Fruit fly (Drosophila melanogaster) whole organism, embryonic: ENCODE results near the gene ssh.

ENCODE experiments used
- CG10267 ChIP-seq: fragments of 200-800 bp; sonication (Bioruptor generic); optimal IDR thresholded peaks from 2 replicates; lab custom pipeline; 2018; ENCODE audit warnings: missing biosample characterization, mild to moderate bottlenecking, missing genetic modification characterization, moderate library complexity
- CG11085 ChIP-seq: fragments of 200-800 bp; sonication (Bioruptor generic); IDR thresholded peaks from 2 replicates; pipeline ENCODE4 v1.3.6; 2022; ENCODE audit warnings: missing biosample characterization, missing genetic modification characterization
- CG12744 ChIP-seq: fragments of 200-800 bp; sonication (Bioruptor generic); optimal IDR thresholded peaks from 2 replicates; lab custom pipeline; 2016; ENCODE audit warnings: missing biosample characterization, missing genetic modification characterization
- CG13424 ChIP-seq: fragments of 200-800 bp; sonication (Bioruptor generic); optimal IDR thresholded peaks from 2 replicates; lab custom pipeline; 2019; ENCODE audit warnings: missing biosample characterization, mild to moderate bottlenecking, missing genetic modification characterization, moderate library complexity
- CG14014 ChIP-seq: fragments of 200-800 bp; sonication (Bioruptor generic); IDR thresholded peaks from 2 replicates; pipeline ENCODE4 v1.3.6; 2022; ENCODE audit warnings: missing biosample characterization, missing genetic modification characterization
- CG14860 ChIP-seq: fragments of 200-800 bp; sonication (Bioruptor generic); IDR thresholded peaks from 3 replicates; pipeline ENCODE4 v1.3.6; 2022; ENCODE audit warnings: missing biosample characterization, missing genetic modification characterization; ENCODE audit not compliant: partially characterized antibody
- CG16779 ChIP-seq: fragments of 200-800 bp; sonication (Bioruptor generic); IDR thresholded peaks from 2 replicates; pipeline ENCODE4 v1.3.6; 2022; ENCODE audit warnings: missing biosample characterization, missing genetic modification characterization
- CG17802 ChIP-seq: fragments of 200-800 bp; sonication (Bioruptor generic); optimal IDR thresholded peaks from 2 replicates; lab custom pipeline; 2018; ENCODE audit warnings: missing biosample characterization, mild to moderate bottlenecking, missing genetic modification characterization, moderate library complexity
- CG17829 ChIP-seq: fragments of 200-800 bp; optimal IDR thresholded peaks from 2 replicates; lab custom pipeline; 2019; ENCODE audit warnings: missing biosample characterization, mild to moderate bottlenecking, missing genetic modification characterization, moderate library complexity
- CG3281 ChIP-seq: fragments of 200-800 bp; sonication (Bioruptor generic); optimal IDR thresholded peaks from 3 replicates; lab custom pipeline; 2017; ENCODE audit warnings: missing biosample characterization, mild to moderate bottlenecking, missing genetic modification characterization
- CG4424 ChIP-seq: fragments of 200-800 bp; sonication (Bioruptor generic); optimal IDR thresholded peaks from 3 replicates; lab custom pipeline; 2016; ENCODE audit warnings: missing biosample characterization, missing genetic modification characterization
- CG4854 ChIP-seq: fragments of 200-800 bp; sonication (Bioruptor generic); optimal IDR thresholded peaks from 2 replicates; lab custom pipeline; 2016; ENCODE audit warnings: missing biosample characterization, missing genetic modification characterization, inconsistent platforms
- CG6791 ChIP-seq: fragments of 200-800 bp; sonication (Bioruptor generic); IDR thresholded peaks from 3 replicates; pipeline ENCODE4 v1.3.6; 2022; ENCODE audit warnings: missing biosample characterization, missing genetic modification characterization; ENCODE audit not compliant: partially characterized antibody
- CG7839 ChIP-seq: fragments of 200-800 bp; sonication (Bioruptor generic); optimal IDR thresholded peaks from 3 replicates; lab custom pipeline; 2018; ENCODE audit warnings: missing biosample characterization, mild to moderate bottlenecking, missing genetic modification characterization, moderate library complexity
- CG8924 ChIP-seq: fragments of 200-800 bp; optimal IDR thresholded peaks from 3 replicates; lab custom pipeline; 2019; ENCODE audit warnings: missing biosample characterization, mild to moderate bottlenecking, missing genetic modification characterization, moderate library complexity
- CG9437 ChIP-seq: fragments of 200-800 bp; sonication (Bioruptor generic); optimal IDR thresholded peaks from 2 replicates; lab custom pipeline; 2018; ENCODE audit warnings: missing biosample characterization, mild to moderate bottlenecking, missing genetic modification characterization
- Dbx ChIP-seq: fragments of 200-800 bp; sonication (Bioruptor generic); IDR thresholded peaks from 3 replicates; pipeline ENCODE4 v1.3.6; 2022; ENCODE audit warnings: missing biosample characterization, missing genetic modification characterization
- Drgx ChIP-seq: fragments of 200-800 bp; sonication (Bioruptor generic); IDR thresholded peaks from 2 replicates; pipeline ENCODE4 v1.3.6; 2022; ENCODE audit warnings: missing biosample characterization, missing genetic modification characterization
- E2f2 ChIP-seq: fragments of 200-800 bp; sonication (Bioruptor generic); IDR thresholded peaks from 2 replicates; pipeline ENCODE4 v1.3.6; 2022; ENCODE audit warnings: missing biosample characterization, missing genetic modification characterization
- Fer3 ChIP-seq: fragments of 200-800 bp; sonication (Bioruptor generic); optimal IDR thresholded peaks from 2 replicates; lab custom pipeline; 2018; ENCODE audit warnings: missing biosample characterization, mild to moderate bottlenecking, missing genetic modification characterization, moderate library complexity
- GATAe ChIP-seq: fragments of 200-800 bp; sonication (Bioruptor generic); conservative IDR thresholded peaks from 2 replicates; pipeline ENCODE4 v1.3.6; 2022; ENCODE audit warnings: missing biosample characterization, missing genetic modification characterization
- Gsc ChIP-seq: fragments of 200-800 bp; sonication (Bioruptor generic); IDR thresholded peaks from 2 replicates; pipeline ENCODE4 v1.3.6; 2022; ENCODE audit warnings: missing biosample characterization, missing genetic modification characterization
- Hmr ChIP-seq: fragments of 200-800 bp; sonication (Bioruptor generic); optimal IDR thresholded peaks from 3 replicates; lab custom pipeline; 2017; ENCODE audit warnings: mild to moderate bottlenecking, missing biosample characterization, missing genetic modification reagents, missing genetic modification characterization
- Mad ChIP-seq: fragments of 200-800 bp; sonication (Bioruptor generic); optimal IDR thresholded peaks from 2 replicates; lab custom pipeline; 2016; ENCODE audit warnings: missing biosample characterization, missing genetic modification characterization
- Meics ChIP-seq: fragments of 200-800 bp; sonication (Bioruptor generic); optimal IDR thresholded peaks from 2 replicates; lab custom pipeline; 2017; ENCODE audit warnings: missing biosample characterization, mild to moderate bottlenecking, missing genetic modification characterization
- NfI ChIP-seq: fragments of 200-800 bp; sonication (Bioruptor generic); optimal IDR thresholded peaks from 3 replicates; lab custom pipeline; 2018; ENCODE audit warnings: missing biosample characterization, mild to moderate bottlenecking, missing genetic modification characterization, moderate library complexity
- PHDP ChIP-seq: fragments of 200-800 bp; sonication (Bioruptor generic); optimal IDR thresholded peaks from 3 replicates; lab custom pipeline; 2018; ENCODE audit warnings: missing biosample characterization, mild to moderate bottlenecking, missing genetic modification characterization, moderate library complexity
- Ravus ChIP-seq: fragments of 200-800 bp; sonication (Bioruptor generic); IDR thresholded peaks from 2 replicates; pipeline ENCODE4 v1.3.6; 2022; ENCODE audit warnings: missing biosample characterization, missing genetic modification characterization
- Rfx ChIP-seq: fragments of 200-800 bp; sonication (Bioruptor generic); IDR thresholded peaks from 2 replicates; pipeline ENCODE4 v1.3.6; 2022; ENCODE audit warnings: missing biosample characterization, missing genetic modification characterization
- Side ChIP-seq: fragments of 200-800 bp; sonication (Bioruptor generic); optimal IDR thresholded peaks from 2 replicates; lab custom pipeline; 2016; ENCODE audit warnings: missing biosample characterization, missing genetic modification characterization
- Sox100B ChIP-seq: fragments of 200-800 bp; sonication (Bioruptor generic); optimal IDR thresholded peaks from 3 replicates; lab custom pipeline; 2018; ENCODE audit warnings: missing biosample characterization, mild to moderate bottlenecking, missing genetic modification characterization
- Stat92E ChIP-seq, 3 experiments: fragments of >200 bp in 2 of 3; fragments of 200-800 bp in 1 of 3; sonication (Bioruptor generic) in 1 of 3; optimal IDR thresholded peaks; 2 replicates each; lab custom pipeline; 2017 to 2019; ENCODE audit warnings: missing biosample characterization in 3 of 3, missing genetic modification characterization in 3 of 3, mild to moderate bottlenecking in 1 of 3, moderate library complexity in 1 of 3
- Tbp ChIP-seq: fragments of >200 bp; optimal IDR thresholded peaks from 2 replicates; lab custom pipeline; 2018; ENCODE audit warnings: missing biosample characterization, missing genetic modification characterization
- ac ChIP-seq: fragments of 200-800 bp; sonication (Bioruptor generic); optimal IDR thresholded peaks from 3 replicates; lab custom pipeline; 2017; ENCODE audit warnings: missing biosample characterization, mild to moderate bottlenecking, missing genetic modification characterization
- ara ChIP-seq: fragments of 200-800 bp; sonication (Bioruptor generic); IDR thresholded peaks from 2 replicates; pipeline ENCODE4 v1.3.6; 2022; ENCODE audit warnings: missing biosample characterization, missing genetic modification characterization
- bcd ChIP-seq: fragments of 200-800 bp; sonication (Bioruptor generic); optimal IDR thresholded peaks from 2 replicates; lab custom pipeline; 2017; ENCODE audit warnings: missing biosample characterization, mild to moderate bottlenecking, missing genetic modification characterization
- dan ChIP-seq: fragments of 200-800 bp; sonication (Bioruptor generic); IDR thresholded peaks from 2 replicates; pipeline ENCODE4 v1.3.6; 2022; ENCODE audit warnings: missing biosample characterization, missing genetic modification characterization
- dpn ChIP-seq, 2 experiments: fragments of 200-800 bp; sonication (Bioruptor generic); optimal IDR thresholded peaks; 3 replicates each; lab custom pipeline; 2016; ENCODE audit warnings: missing biosample characterization in 2 of 2, missing genetic modification characterization in 2 of 2
- ftz-f1 ChIP-seq: fragments of 200-800 bp; sonication (Bioruptor generic); optimal IDR thresholded peaks from 2 replicates; lab custom pipeline; 2016; ENCODE audit warnings: missing biosample characterization, missing genetic modification characterization
- fu2 ChIP-seq: fragments of 200-800 bp; sonication (Bioruptor generic); optimal IDR thresholded peaks from 2 replicates; lab custom pipeline; 2016; ENCODE audit warnings: missing biosample characterization, missing genetic modification characterization
- gcm ChIP-seq: fragments of 200-800 bp; sonication (Bioruptor generic); optimal IDR thresholded peaks from 2 replicates; lab custom pipeline; 2019; ENCODE audit warnings: missing biosample characterization, mild to moderate bottlenecking, missing genetic modification characterization, moderate library complexity
- gem ChIP-seq: fragments of 200-800 bp; sonication (Bioruptor generic); optimal IDR thresholded peaks from 2 replicates; lab custom pipeline; 2019; ENCODE audit warnings: missing biosample characterization, mild to moderate bottlenecking, missing genetic modification characterization, moderate library complexity
- jing ChIP-seq: fragments of 200-800 bp; sonication (Bioruptor generic); optimal IDR thresholded peaks from 2 replicates; lab custom pipeline; 2018; ENCODE audit warnings: missing biosample characterization, mild to moderate bottlenecking, missing genetic modification characterization
- maf-S ChIP-seq: fragments of 200-800 bp; sonication (Bioruptor generic); optimal IDR thresholded peaks from 2 replicates; lab custom pipeline; 2016; ENCODE audit warnings: missing biosample characterization, missing genetic modification characterization
- pfk ChIP-seq: fragments of 200-800 bp; sonication (Bioruptor generic); optimal IDR thresholded peaks from 2 replicates; lab custom pipeline; 2018; ENCODE audit warnings: missing biosample characterization, mild to moderate bottlenecking, missing genetic modification characterization, moderate library complexity
- psq ChIP-seq: fragments of 200-800 bp; sonication (Bioruptor generic); optimal IDR thresholded peaks from 2 replicates; lab custom pipeline; 2017; ENCODE audit warnings: missing biosample characterization, missing genetic modification characterization
- seq ChIP-seq: fragments of 200-800 bp; sonication (Bioruptor generic); IDR thresholded peaks from 2 replicates; pipeline ENCODE4 v1.3.6; 2022; ENCODE audit warnings: missing biosample characterization, missing genetic modification characterization
- sisA ChIP-seq: fragments of 200-800 bp; sonication (Bioruptor generic); IDR thresholded peaks from 2 replicates; pipeline ENCODE4 v1.3.6; 2022; ENCODE audit warnings: missing biosample characterization, missing genetic modification characterization
- tll ChIP-seq, 2 experiments: fragments of 200-800 bp in 1 of 2; fragments of >200 bp in 1 of 2; sonication (Bioruptor generic) in 1 of 2; optimal IDR thresholded peaks; 2 replicates each; lab custom pipeline; 2017 to 2019; ENCODE audit warnings: missing biosample characterization in 2 of 2, missing genetic modification characterization in 2 of 2, mild to moderate bottlenecking in 1 of 2, moderate library complexity in 1 of 2
- trh ChIP-seq: fragments of 200-800 bp; sonication (Bioruptor generic); optimal IDR thresholded peaks from 2 replicates; lab custom pipeline; 2016; ENCODE audit warnings: missing biosample characterization, missing genetic modification characterization

ssh gene

DNA sequence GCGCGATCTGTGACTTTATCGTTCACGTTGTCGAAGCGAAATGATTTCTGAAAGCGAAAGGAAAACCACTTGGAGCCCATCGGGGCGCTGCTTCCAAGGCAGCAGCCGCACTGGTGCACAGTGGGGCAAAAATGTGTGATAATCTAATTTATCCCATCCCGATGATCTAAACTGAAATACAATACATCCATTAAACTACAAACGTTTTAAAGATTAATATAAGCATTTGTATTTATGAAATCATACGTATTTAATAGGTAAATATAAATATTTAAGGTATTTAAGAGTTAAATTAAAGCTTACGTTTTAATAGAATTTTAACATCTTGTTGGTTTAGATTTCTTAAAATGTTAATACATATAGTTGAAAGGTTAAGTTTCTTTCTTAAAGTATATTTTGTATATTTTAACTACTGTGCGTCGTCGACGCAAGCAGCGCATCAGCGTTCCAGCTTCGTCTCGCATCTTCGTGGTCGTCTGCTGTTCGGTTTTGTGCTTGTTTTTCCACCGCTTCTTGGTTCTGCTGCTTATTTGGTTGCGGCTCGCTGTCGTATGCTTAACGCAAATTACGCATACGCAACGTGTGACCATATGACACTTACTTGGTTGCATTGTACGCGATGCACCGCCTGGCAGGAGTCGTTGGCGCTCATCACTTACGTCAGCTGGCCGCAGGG lies 38.7 kb downstream of the ssh start, which contains the start of gene CG13643 (continued):
- no peak for TF ChIP-seq CG12744
- peak; percentile 53 for TF ChIP-seq Meics (GFP tag; lab: Kevin White, UChicago)
- no peak; the same call in 1 of the 2 replicates for TF ChIP-seq Drgx
- TF ChIP-seq Tbp (GFP tag; lab: Kevin White, UChicago), result no peak
- TF ChIP-seq CG9437, result no peak
- TF ChIP-seq NfI (GFP tag; lab: Kevin White, UChicago), result peak; percentile 5
- TF ChIP-seq Mad (GFP tag; lab: Kevin White, UChicago), result no peak
- no peak for TF ChIP-seq Fer3
- peak; percentile 30 for TF ChIP-seq CG8924 (tag; lab: Kevin White, UChicago)
- TF ChIP-seq CG17829 (tag; lab: Kevin White, UChicago), result no peak
- TF ChIP-seq Sox100B, result peak; percentile 68
- no peak for TF ChIP-seq sisA
- TF ChIP-seq gcm (GFP tag; lab: Kevin White, UChicago), result no peak
- TF ChIP-seq Hmr (GFP tag; lab: Kevin White, UChicago), result no peak
- TF ChIP-seq gem (tag; lab: Kevin White, UChicago), result no peak
- TF ChIP-seq ara, result no peak
- no peak for TF ChIP-seq CG11085
- no peak for TF ChIP-seq CG3281 (GFP tag; lab: Kevin White, UChicago)
- TF ChIP-seq dan (GFP tag; lab: Robert Waterston, UW), result no peak
- no peak for TF ChIP-seq ftz-f1 (GFP tag; lab: Kevin White, UChicago)
- TF ChIP-seq CG16779 (GFP tag; lab: Robert Waterston, UW), result no peak
- no peak for TF ChIP-seq Dbx (GFP tag; lab: Robert Waterston, UW)
- TF ChIP-seq CG14014 (GFP tag; lab: Robert Waterston, UW), result 0 out of 2 replicates have a peak, but pooled peaks have one; percentile 35
- TF ChIP-seq Gsc (GFP tag; lab: Robert Waterston, UW), result no peak
- peak; percentile 3 for TF ChIP-seq CG7839 (tag; lab: Kevin White, UChicago)
- no peak for TF ChIP-seq PHDP (tag; lab: Kevin White, UChicago)
- no peak for TF ChIP-seq CG14860 (GFP tag; lab: Robert Waterston, UW)
- TF ChIP-seq bcd (GFP tag; lab: Kevin White, UChicago), result no peak
- TF ChIP-seq Side (GFP tag; lab: Kevin White, UChicago), result no peak
- no peak for TF ChIP-seq CG17802 (tag; lab: Kevin White, UChicago)
- TF ChIP-seq CG4854, result no peak
- no peak for TF ChIP-seq Stat92E (GFP tag; optimal IDR thresholded peaks at IDR 0.05; lab: Kevin White, UChicago)
- no peak for TF ChIP-seq Rfx (GFP tag; lab: Robert Waterston, UW)
- TF ChIP-seq CG13424 (tag; lab: Kevin White, UChicago), result peak; percentile 64
- no peak for TF ChIP-seq jing
- TF ChIP-seq CG10267, result peak; percentile 30
- TF ChIP-seq seq (GFP tag; lab: Robert Waterston, UW), result no peak
- no peak for TF ChIP-seq fu2 (GFP tag; lab: Kevin White, UChicago)
- TF ChIP-seq psq, result no peak
- TF ChIP-seq ac, result no peak
- no peak for TF ChIP-seq CG6791 (GFP tag; lab: Robert Waterston, UW)
- TF ChIP-seq tll (GFP tag; optimal IDR thresholded peaks at IDR 0.05; lab: Kevin White, UChicago), result no peak
- no peak for TF ChIP-seq E2f2 (GFP tag; lab: Robert Waterston, UW)
- TF ChIP-seq maf-S (GFP tag; lab: Kevin White, UChicago), result no peak
- TF ChIP-seq pfk (GFP tag; lab: Kevin White, UChicago), result no peak
- no peak for TF ChIP-seq dpn (GFP tag; optimal IDR thresholded peaks at IDR 0.05; lab: Kevin White, UChicago)
- no peak for TF ChIP-seq Ravus
- no peak for TF ChIP-seq GATAe (GFP tag; lab: Robert Waterston, UW)
- TF ChIP-seq trh (GFP tag; lab: Kevin White, UChicago), result no peak
- no peak for TF ChIP-seq CG4424 (GFP tag; lab: Kevin White, UChicago)
